Fruit fly (Drosophila melanogaster) whole organism, adult: ENCODE data around the gene Mgat2.

Experiments used
- Clk ChIP-seq: fragments of 200-800 bp; sonication (Bioruptor generic); optimal IDR thresholded peaks from 2 replicates; lab custom pipeline; 2017; ENCODE audit warnings: missing biosample characterization, missing genetic modification characterization
- Mnt ChIP-seq: fragments of 200-800 bp; sonication (Bioruptor generic); optimal IDR thresholded peaks from 2 replicates; lab custom pipeline; 2016; ENCODE audit warnings: missing biosample characterization, mild to moderate bottlenecking, missing genetic modification characterization

DNA sequence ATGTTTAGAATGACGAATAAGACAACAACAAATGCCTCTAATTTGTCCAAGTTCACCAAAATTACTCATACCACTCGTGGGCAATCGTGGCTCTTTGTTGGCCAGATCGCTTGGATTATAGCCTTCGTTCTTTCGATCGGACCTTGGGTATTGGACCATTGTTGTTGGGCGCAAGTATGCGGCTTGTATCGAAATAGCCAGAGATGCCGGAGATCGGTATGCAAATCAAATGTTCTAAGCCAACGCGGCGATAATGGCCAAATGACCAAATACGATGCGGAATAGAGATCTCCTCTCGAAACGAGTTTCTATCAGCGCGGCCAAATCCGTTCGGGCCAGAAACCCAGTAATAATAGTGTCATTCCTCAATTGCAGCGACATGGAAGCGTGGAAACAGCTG is 36.8 kb downstream of the Mgat2 start:
- no peak for TF ChIP-seq Mnt (GFP tag; lab: Kevin White, UChicago)
- no peak for TF ChIP-seq Clk (GFP tag; lab: Kevin White, UChicago)
